Fruit fly (Drosophila melanogaster) whole organism, prepupa: ENCODE results near the gene fng.

Experiments
- CG10631 ChIP-seq: fragments of 200-800 bp; sonication (Bioruptor generic); optimal IDR thresholded peaks from 2 replicates; lab custom pipeline; 2016; ENCODE audit warnings: missing biosample characterization, missing genetic modification characterization
- CG11762 ChIP-seq: fragments of 200-800 bp; sonication (Bioruptor generic); optimal IDR thresholded peaks from 3 replicates; lab custom pipeline; 2016; ENCODE audit warnings: missing biosample characterization, missing genetic modification characterization; ENCODE audit not compliant: insufficient read depth
- CG15336 ChIP-seq: fragments of 200-800 bp; sonication (Bioruptor generic); IDR thresholded peaks from 2 replicates; pipeline ENCODE4 v1.3.6; 2022; ENCODE audit warnings: missing biosample characterization, missing genetic modification characterization
- CG1621 ChIP-seq: fragments of 200-800 bp; sonication (Bioruptor generic); optimal IDR thresholded peaks from 3 replicates; lab custom pipeline; 2018; ENCODE audit warnings: missing biosample characterization, mild to moderate bottlenecking, missing genetic modification characterization
- CG16779 ChIP-seq: fragments of 200-800 bp; sonication (Bioruptor generic); optimal IDR thresholded peaks from 3 replicates; lab custom pipeline; 2017; ENCODE audit warnings: missing biosample characterization, mild to moderate bottlenecking, missing genetic modification characterization
- CG3032 ChIP-seq: fragments of 200-800 bp; optimal IDR thresholded peaks from 2 replicates; lab custom pipeline; 2019; ENCODE audit warnings: missing biosample characterization, mild to moderate bottlenecking, missing genetic modification characterization, moderate library complexity
- CG34406 ChIP-seq: fragments of 200-800 bp; sonication (Bioruptor generic); optimal IDR thresholded peaks from 3 replicates; lab custom pipeline; 2016; ENCODE audit warnings: missing biosample characterization, missing genetic modification characterization
- CG3919 ChIP-seq: fragments of 200-800 bp; sonication (Bioruptor generic); optimal IDR thresholded peaks from 3 replicates; lab custom pipeline; 2016; ENCODE audit warnings: missing biosample characterization, missing genetic modification characterization
- CG6163 ChIP-seq: fragments of 200-800 bp; sonication (Bioruptor generic); IDR thresholded peaks from 3 replicates; pipeline ENCODE4 v1.3.6; 2022; ENCODE audit warnings: missing biosample characterization, missing genetic modification characterization
- CG6276 ChIP-seq: fragments of 200-800 bp; sonication (Bioruptor generic); optimal IDR thresholded peaks from 2 replicates; lab custom pipeline; 2017; ENCODE audit warnings: missing biosample characterization, mild to moderate bottlenecking, missing genetic modification characterization
- CG6808 ChIP-seq: fragments of 200-800 bp; sonication (Bioruptor generic); optimal IDR thresholded peaks from 3 replicates; lab custom pipeline; 2017; ENCODE audit warnings: missing biosample characterization, missing genetic modification characterization, mild to moderate bottlenecking, moderate library complexity, missing genetic modification reagents
- CG8119 ChIP-seq: fragments of 200-800 bp; sonication (Bioruptor generic); IDR thresholded peaks from 3 replicates; pipeline ENCODE4 v1.3.6; 2022; ENCODE audit warnings: missing biosample characterization, missing genetic modification characterization
- CG8319 ChIP-seq: fragments of 200-800 bp; sonication (Bioruptor generic); optimal IDR thresholded peaks from 3 replicates; lab custom pipeline; 2016; ENCODE audit warnings: missing biosample characterization, missing genetic modification characterization
- CG8632 ChIP-seq: fragments of 200-800 bp; sonication (Bioruptor generic); optimal IDR thresholded peaks from 3 replicates; lab custom pipeline; 2016; ENCODE audit warnings: missing biosample characterization, missing genetic modification characterization
- Eip75B ChIP-seq: fragments of 200-800 bp; sonication (Bioruptor generic); optimal IDR thresholded peaks from 3 replicates; lab custom pipeline; 2016; ENCODE audit warnings: missing biosample characterization, missing genetic modification characterization
- Eip78C ChIP-seq: fragments of 200-800 bp; sonication (Bioruptor generic); peaks from one replicate; lab custom pipeline; 2016; ENCODE audit warnings: missing biosample characterization, missing genetic modification characterization
- Eip93F ChIP-seq: fragments of 200-800 bp; sonication (Bioruptor generic); optimal IDR thresholded peaks from 2 replicates; lab custom pipeline; 2016; ENCODE audit warnings: missing biosample characterization, mild to moderate bottlenecking, missing genetic modification characterization
- Gug ChIP-seq: fragments of 200-800 bp; sonication (Bioruptor generic); IDR thresholded peaks from 2 replicates; pipeline ENCODE4 v1.3.6; 2022; ENCODE audit warnings: missing biosample characterization, missing genetic modification characterization
- Hr38 ChIP-seq: sonication (Bioruptor generic); optimal IDR thresholded peaks from 2 replicates; lab custom pipeline; 2016; ENCODE audit warnings: missing biosample characterization, missing genetic modification characterization
- Hr4 ChIP-seq: fragments of 200-800 bp; sonication (Bioruptor generic); optimal IDR thresholded peaks from 3 replicates; lab custom pipeline; 2016; ENCODE audit warnings: missing biosample characterization, missing genetic modification characterization
- Lpt ChIP-seq: fragments of 200-800 bp; sonication (Bioruptor generic); optimal IDR thresholded peaks from 3 replicates; lab custom pipeline; 2016; ENCODE audit warnings: missing biosample characterization, missing genetic modification characterization
- Met ChIP-seq: fragments of 200-800 bp; sonication (Bioruptor generic); optimal IDR thresholded peaks from 3 replicates; lab custom pipeline; 2016; ENCODE audit warnings: missing biosample characterization, missing genetic modification characterization
- Smox ChIP-seq: fragments of 200-800 bp; sonication (Bioruptor generic); optimal IDR thresholded peaks from 3 replicates; lab custom pipeline; 2016; ENCODE audit warnings: missing biosample characterization, missing genetic modification characterization
- Sox102F ChIP-seq: fragments of 200-800 bp; sonication (Bioruptor generic); optimal IDR thresholded peaks from 2 replicates; lab custom pipeline; 2016; ENCODE audit warnings: missing biosample characterization, mild to moderate bottlenecking, missing genetic modification characterization
- Sox14 ChIP-seq: fragments of 200-800 bp; sonication (Bioruptor generic); optimal IDR thresholded peaks from 3 replicates; lab custom pipeline; 2016; ENCODE audit warnings: missing biosample characterization, missing genetic modification characterization
- achi ChIP-seq: fragments of 200-800 bp; sonication (Bioruptor generic); optimal IDR thresholded peaks from 3 replicates; lab custom pipeline; 2016; ENCODE audit warnings: missing biosample characterization, missing genetic modification characterization
- acj6 ChIP-seq: fragments of 200-800 bp; sonication (Bioruptor generic); optimal IDR thresholded peaks from 3 replicates; lab custom pipeline; 2016; ENCODE audit warnings: missing biosample characterization, missing genetic modification characterization
- dsx ChIP-seq: fragments of 200-800 bp; optimal IDR thresholded peaks from 3 replicates; lab custom pipeline; 2019; ENCODE audit warnings: missing biosample characterization, mild to moderate bottlenecking, missing genetic modification characterization, moderate library complexity; ENCODE audit not compliant: poor library complexity, severe bottlenecking
- eg ChIP-seq: fragments of 200-800 bp; sonication (Bioruptor generic); IDR thresholded peaks from 3 replicates; pipeline ENCODE4 v1.3.6; 2022; ENCODE audit warnings: missing biosample characterization, missing genetic modification characterization
- esn ChIP-seq: fragments of 200-800 bp; sonication (Bioruptor generic); optimal IDR thresholded peaks from 2 replicates; lab custom pipeline; 2016; ENCODE audit warnings: missing biosample characterization, mild to moderate bottlenecking, missing genetic modification characterization, moderate library complexity
- fd59A ChIP-seq: fragments of 200-800 bp; sonication (Bioruptor generic); optimal IDR thresholded peaks from 2 replicates; lab custom pipeline; 2017; ENCODE audit warnings: missing biosample characterization, mild to moderate bottlenecking, missing genetic modification characterization, missing genetic modification reagents
- lz ChIP-seq: fragments of 200-800 bp; sonication (Bioruptor generic); optimal IDR thresholded peaks from 3 replicates; lab custom pipeline; 2016; ENCODE audit warnings: missing biosample characterization, missing genetic modification characterization
- net ChIP-seq: fragments of 200-800 bp; sonication (Bioruptor generic); optimal IDR thresholded peaks from 3 replicates; lab custom pipeline; 2016; ENCODE audit warnings: missing biosample characterization, missing genetic modification characterization
- spab ChIP-seq: fragments of 200-800 bp; sonication (Bioruptor generic); optimal IDR thresholded peaks from 2 replicates; lab custom pipeline; 2017; ENCODE audit warnings: missing biosample characterization, mild to moderate bottlenecking, missing genetic modification characterization, missing genetic modification reagents
- svp ChIP-seq: fragments of 200-800 bp; sonication (Bioruptor generic); peaks from one replicate; lab custom pipeline; 2016; ENCODE audit warnings: missing biosample characterization, missing genetic modification characterization
- topi ChIP-seq: fragments of 200-800 bp; sonication (Bioruptor generic); optimal IDR thresholded peaks from 3 replicates; lab custom pipeline; 2016; ENCODE audit warnings: missing biosample characterization, missing genetic modification characterization
- vri ChIP-seq: fragments of 200-800 bp; sonication (Bioruptor generic); optimal IDR thresholded peaks from 3 replicates; lab custom pipeline; 2016; ENCODE audit warnings: missing biosample characterization, mild to moderate bottlenecking, missing genetic modification characterization

fng gene

DNA sequence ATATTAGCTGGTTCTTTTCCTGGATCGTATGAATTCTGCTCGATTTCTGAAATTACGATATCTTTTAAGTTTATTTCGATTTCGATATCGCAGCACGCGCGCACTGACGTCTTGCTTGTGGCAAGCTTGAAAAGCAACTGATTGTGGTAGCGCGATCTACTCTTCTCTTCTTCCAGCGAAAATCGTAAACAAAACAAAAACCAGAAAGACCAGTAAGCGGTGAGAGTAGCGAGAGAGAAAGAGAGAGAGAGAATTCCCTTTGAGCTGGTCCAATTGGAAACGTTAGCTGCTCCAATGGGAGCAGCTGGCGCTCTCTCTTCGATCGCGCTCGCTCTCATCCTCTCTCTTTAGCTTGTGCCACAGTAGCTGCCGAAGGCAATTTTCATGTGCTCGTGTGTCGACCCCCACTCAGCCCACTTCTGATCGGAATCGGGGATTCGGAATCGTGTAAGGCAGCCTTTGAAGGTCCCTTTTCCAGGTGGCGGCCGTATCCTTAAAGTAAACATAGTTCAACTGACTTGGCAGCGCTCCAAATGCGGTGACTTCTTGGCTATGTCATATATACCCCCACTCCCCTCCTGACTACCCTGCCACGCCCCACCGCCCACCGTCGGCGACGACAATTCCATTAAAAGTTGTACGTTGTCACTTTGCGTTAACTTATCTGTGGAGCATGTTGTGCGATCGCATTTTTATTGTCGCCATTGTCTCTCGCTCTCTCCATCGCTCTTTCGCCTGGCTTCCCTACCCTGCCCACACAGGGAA, at the start of gene fng:
Gene fng (minus strand): TSS at position 142 of the 765 bp plus-strand sequence.
- TF ChIP-seq Eip78C (GFP tag; lab: Kevin White, UChicago) (peak; percentile 81), achi (GFP tag; lab: Kevin White, UChicago) (peak; percentile 21), CG15336 (GFP tag; lab: Robert Waterston, UW) (peak; percentile 44; the same call in 1 of the 2 replicates), eg (GFP tag; lab: Robert Waterston, UW) (peak; percentile 44; the same call in 1 of the 3 replicates), CG3032 (no peak), Sox102F (GFP tag; lab: Kevin White, UChicago) (peak; percentile 48), esn (peak; percentile 42), CG3919 (GFP tag; lab: Kevin White, UChicago) (peak; percentile 16), topi (peak; percentile 6), CG6808 (GFP tag; lab: Kevin White, UChicago) (no peak), Hr38 (GFP tag; lab: Kevin White, UChicago) (no peak), vri (no peak), CG8319 (GFP tag; lab: Kevin White, UChicago) (no peak), CG16779 (tag; lab: Kevin White, UChicago) (peak; percentile 45), CG34406 (GFP tag; lab: Kevin White, UChicago) (peak; percentile 19), spab (GFP tag; lab: Kevin White, UChicago) (no peak), Eip75B (GFP tag; lab: Kevin White, UChicago) (peak; percentile 29), dsx (GFP tag; lab: Kevin White, UChicago) (peak; percentile 13), Eip93F (no peak), CG10631 (GFP tag; lab: Kevin White, UChicago) (no peak), svp (GFP tag; lab: Kevin White, UChicago) (peak; percentile 70), CG8632 (GFP tag; lab: Kevin White, UChicago) (peak; percentile 8), net (GFP tag; lab: Kevin White, UChicago) (peak; percentile 5), CG8119 (GFP tag; lab: Robert Waterston, UW) (no peak), lz (GFP tag; lab: Kevin White, UChicago) (peak; percentile 10), CG11762 (GFP tag; lab: Kevin White, UChicago) (no peak), acj6 (GFP tag; lab: Kevin White, UChicago) (no peak), CG6276 (peak; percentile 34), Sox14 (GFP tag; lab: Kevin White, UChicago) (peak; percentile 13), CG6163 (GFP tag; lab: Robert Waterston, UW) (peak; percentile 70; the same call in 2 of the 3 replicates), CG1621 (tag; lab: Kevin White, UChicago) (no peak), Met (peak; percentile 4), Lpt (peak; percentile 10)
- TF ChIP-seq, all 60 proteins: peak for 21

DNA sequence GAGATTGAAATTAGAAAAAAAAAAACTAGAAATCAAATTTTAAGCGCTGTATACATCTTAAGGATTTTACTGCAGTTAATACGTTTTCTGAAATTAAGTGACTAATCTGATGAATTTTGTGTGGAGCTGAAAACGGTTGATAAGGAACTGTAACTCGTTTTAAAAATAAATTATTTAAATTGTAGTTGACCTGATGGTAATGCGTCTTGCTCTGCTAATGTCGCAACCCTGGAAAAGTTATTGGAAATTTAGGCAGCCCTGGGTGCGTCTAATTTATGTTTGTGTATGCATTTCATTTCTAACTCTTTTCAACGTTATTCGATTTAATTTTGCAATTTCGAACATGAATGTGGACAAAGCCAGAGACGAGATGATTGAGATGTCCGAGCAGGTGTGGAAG, 42.1 kb upstream of the fng start, which contains the start of gene CG12984:
Gene CG12984 (plus strand): TSS at position 301 of the 400 bp plus-strand sequence.
- no peak for TF ChIP-seq fd59A
- no peak for TF ChIP-seq Gug (GFP tag; lab: Robert Waterston, UW)
- no peak for TF ChIP-seq Met
- TF ChIP-seq spab (GFP tag; lab: Kevin White, UChicago), result no peak
- TF ChIP-seq CG11762 (GFP tag; lab: Kevin White, UChicago), result no peak
- TF ChIP-seq Eip75B (GFP tag; lab: Kevin White, UChicago), result no peak
- no peak for TF ChIP-seq CG6163 (GFP tag; lab: Robert Waterston, UW)
- TF ChIP-seq Smox (GFP tag; lab: Kevin White, UChicago), result no peak
- TF ChIP-seq net (GFP tag; lab: Kevin White, UChicago), result no peak
- no peak for TF ChIP-seq Lpt
- TF ChIP-seq CG10631 (GFP tag; lab: Kevin White, UChicago), result no peak
- TF ChIP-seq CG6276, result no peak
- no peak for TF ChIP-seq Hr4
- TF ChIP-seq Sox102F (GFP tag; lab: Kevin White, UChicago), result no peak
